Worm (Caenorhabditis elegans): ENCODE data around the gene egl-9.
A peak's percentile ranks its signal among the peaks of the same experiment; 100 is the strongest.

The egl-9 gene

ce11 chrV:10467104-10467503, 1.2 kb upstream of the egl-9 start:
- TF ChIP-seq aly-2 (tag; optimal IDR thresholded peaks at IDR 0.05) (no peak), ztf-4 (tag; optimal IDR thresholded peaks at IDR 0.05) (no peak), blmp-1 (tag; optimal IDR thresholded peaks at IDR 0.05; ENCODE audit: insufficient read depth) (no peak), sma-9 (GFP tag; optimal IDR thresholded peaks at IDR 0.05) (peak; percentile 67), sma-9 (tag; optimal IDR thresholded peaks at IDR 0.05) (no peak), ztf-1 (GFP tag; conservative IDR thresholded peaks at IDR 0.05) (no peak)

ce11 chrV:10467659-10468058, 658 bp upstream of the egl-9 start:
- TF ChIP-seq mab-5 (tag; optimal IDR thresholded peaks at IDR 0.05), result no peak
- no peak for TF ChIP-seq snpc-4 (tag; optimal IDR thresholded peaks at IDR 0.05)
- TF ChIP-seq lin-39 (tag; optimal IDR thresholded peaks at IDR 0.05), result no peak
- TF ChIP-seq nhr-25 (tag; optimal IDR thresholded peaks at IDR 0.05), result no peak
- no peak for TF ChIP-seq ceh-82 (tag; optimal IDR thresholded peaks at IDR 0.05)
- TF ChIP-seq nhr-11 (tag; optimal IDR thresholded peaks at IDR 0.05), result no peak
- no peak for TF ChIP-seq blmp-1 (tag; optimal IDR thresholded peaks at IDR 0.05; ENCODE audit: insufficient read depth)
- no peak for TF ChIP-seq ceh-16 (tag; optimal IDR thresholded peaks at IDR 0.05)
- TF ChIP-seq peb-1 (tag; optimal IDR thresholded peaks at IDR 0.05), result no peak
- no peak for TF ChIP-seq R02D3.7 (tag; optimal IDR thresholded peaks at IDR 0.05)
- TF ChIP-seq gmeb-1 (tag; optimal IDR thresholded peaks at IDR 0.05), result no peak
- TF ChIP-seq Y55F3AM.14 (GFP tag; optimal IDR thresholded peaks at IDR 0.05), result no peak
- TF ChIP-seq mdl-1 (tag; optimal IDR thresholded peaks at IDR 0.05), result no peak
- no peak for TF ChIP-seq sma-3 (GFP tag; optimal IDR thresholded peaks at IDR 0.05)
- no peak for TF ChIP-seq F13H6.1 (tag; optimal IDR thresholded peaks at IDR 0.05)
- no peak for TF ChIP-seq lin-11 (tag; optimal IDR thresholded peaks at IDR 0.05)
- TF ChIP-seq elt-1 (tag; optimal IDR thresholded peaks at IDR 0.05), result no peak
- TF ChIP-seq sma-9 (GFP tag; optimal IDR thresholded peaks at IDR 0.05), result no peak
- TF ChIP-seq sma-9 (tag; optimal IDR thresholded peaks at IDR 0.05), result no peak
- TF ChIP-seq mbf-1 (tag; optimal IDR thresholded peaks at IDR 0.05), result no peak

DNA sequence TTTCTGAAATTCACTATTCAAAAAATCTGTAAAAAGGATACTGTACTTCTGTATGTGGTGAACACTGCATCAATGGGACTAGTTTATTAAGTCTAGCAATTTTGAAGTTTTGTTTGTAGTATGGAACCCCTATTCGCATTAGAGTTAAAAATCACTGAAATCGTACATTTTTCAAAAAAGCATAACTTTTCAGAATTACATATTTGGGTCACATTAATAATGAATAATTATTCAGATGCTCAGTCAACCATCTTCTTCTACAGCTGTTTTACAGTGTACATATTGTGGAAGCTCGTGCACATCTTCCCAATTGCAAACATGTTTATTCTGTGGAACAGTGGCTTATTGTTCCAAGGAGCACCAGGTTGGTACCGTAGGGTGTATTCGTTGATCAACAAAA, 392 bp downstream of the egl-9 start:
- TF ChIP-seq nhr-6 (tag; optimal IDR thresholded peaks at IDR 0.05), result no peak
- TF ChIP-seq mab-5 (tag; optimal IDR thresholded peaks at IDR 0.05), result no peak
- TF ChIP-seq peb-1 (tag; optimal IDR thresholded peaks at IDR 0.05), result no peak
- no peak for TF ChIP-seq nhr-12 (tag; optimal IDR thresholded peaks at IDR 0.05)
- no peak for TF ChIP-seq lsy-2 (tag; optimal IDR thresholded peaks at IDR 0.05)
- TF ChIP-seq R02D3.7 (tag; optimal IDR thresholded peaks at IDR 0.05), result no peak
- TF ChIP-seq skn-1 (tag; optimal IDR thresholded peaks at IDR 0.05), result no peak
- TF ChIP-seq nhr-21 (tag; optimal IDR thresholded peaks at IDR 0.05), result no peak
- no peak for TF ChIP-seq ztf-1 (GFP tag; conservative IDR thresholded peaks at IDR 0.05)
- TF ChIP-seq ztf-4 (tag; optimal IDR thresholded peaks at IDR 0.05), result no peak
- no peak for TF ChIP-seq aly-2 (tag; optimal IDR thresholded peaks at IDR 0.05)
- no peak for TF ChIP-seq sma-3 (GFP tag; optimal IDR thresholded peaks at IDR 0.05)
- no peak for TF ChIP-seq gmeb-1 (tag; optimal IDR thresholded peaks at IDR 0.05)
- no peak for TF ChIP-seq fos-1 (tag; optimal IDR thresholded peaks at IDR 0.05)
- no peak for TF ChIP-seq elt-3 (tag; optimal IDR thresholded peaks at IDR 0.05)
- no peak for TF ChIP-seq nhr-10 (tag; optimal IDR thresholded peaks at IDR 0.05)
- TF ChIP-seq nhr-129 (tag; optimal IDR thresholded peaks at IDR 0.05), result no peak

DNA sequence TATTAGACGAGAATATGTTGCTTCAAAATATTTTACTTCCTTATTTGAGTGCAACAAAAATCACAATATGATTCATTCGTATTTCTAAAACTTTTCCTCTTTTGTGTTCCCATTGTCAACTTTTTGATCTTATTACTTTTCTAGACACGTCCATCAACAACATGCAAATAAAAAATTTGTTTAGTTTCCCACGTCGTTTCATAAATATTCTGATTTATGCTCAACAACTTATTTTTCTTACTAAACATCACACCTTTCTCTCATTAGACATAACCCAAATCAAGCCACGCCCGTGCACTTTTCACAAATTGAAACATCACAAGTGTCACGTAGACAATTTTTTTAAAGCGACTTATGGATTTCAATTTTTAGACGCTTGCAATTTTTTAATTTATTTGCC, 1.5 kb downstream of the egl-9 start:
- TF ChIP-seq nhr-77 (tag; optimal IDR thresholded peaks at IDR 0.05), result no peak
- TF ChIP-seq alr-1 (tag; optimal IDR thresholded peaks at IDR 0.05), result no peak
- no peak for TF ChIP-seq ama-1 (optimal IDR thresholded peaks at IDR 0.05)
- TF ChIP-seq crh-2 (tag; optimal IDR thresholded peaks at IDR 0.05), result no peak
- TF ChIP-seq nhr-6 (tag; optimal IDR thresholded peaks at IDR 0.05), result no peak
- TF ChIP-seq unc-62 (GFP tag; optimal IDR thresholded peaks at IDR 0.05), result no peak
- TF ChIP-seq lsy-2 (tag; optimal IDR thresholded peaks at IDR 0.05), result no peak
- TF ChIP-seq lin-11 (tag; optimal IDR thresholded peaks at IDR 0.05), result no peak
- no peak for TF ChIP-seq sma-3 (GFP tag; optimal IDR thresholded peaks at IDR 0.05)
- no peak for TF ChIP-seq nhr-10 (tag; optimal IDR thresholded peaks at IDR 0.05)
- no peak for TF ChIP-seq dmd-4 (tag; optimal IDR thresholded peaks at IDR 0.05)
- TF ChIP-seq ceh-82 (tag; optimal IDR thresholded peaks at IDR 0.05), result no peak
- no peak for TF ChIP-seq snpc-4 (tag; optimal IDR thresholded peaks at IDR 0.05)
